Fruit fly (Drosophila melanogaster) whole organism, embryonic: ENCODE results near the gene Hpd.

Experiments used
- Awh ChIP-seq: fragments of 200-800 bp; sonication (Bioruptor generic); IDR thresholded peaks from 2 replicates; pipeline ENCODE4, ENCODE4 v1.3.6; 2022; ENCODE audit warnings: missing biosample characterization, missing genetic modification characterization
- BEAF-32 ChIP-seq: fragments of 200-800 bp; sonication (Bioruptor generic); optimal IDR thresholded peaks from 3 replicates; lab custom pipeline; 2017; ENCODE audit warnings: missing biosample characterization, missing genetic modification characterization, mild to moderate bottlenecking, moderate library complexity, missing genetic modification reagents
- C15 ChIP-seq: fragments of 200-800 bp; sonication (Bioruptor generic); IDR thresholded peaks from 3 replicates; pipeline ENCODE4 v1.3.6; 2022; ENCODE audit warnings: missing biosample characterization, missing genetic modification characterization
- CG11085 ChIP-seq: fragments of 200-800 bp; sonication (Bioruptor generic); IDR thresholded peaks from 2 replicates; pipeline ENCODE4 v1.3.6; 2022; ENCODE audit warnings: missing biosample characterization, missing genetic modification characterization
- CG11398 ChIP-seq: fragments of 200-800 bp; sonication (Bioruptor generic); optimal IDR thresholded peaks from 2 replicates; lab custom pipeline; 2016; ENCODE audit warnings: missing biosample characterization, missing genetic modification characterization
- CG12659 ChIP-seq: fragments of 200-800 bp; sonication (Bioruptor generic); optimal IDR thresholded peaks from 3 replicates; lab custom pipeline; 2017; ENCODE audit warnings: mild to moderate bottlenecking, missing biosample characterization, missing genetic modification reagents, missing genetic modification characterization
- CG14860 ChIP-seq: fragments of 200-800 bp; sonication (Bioruptor generic); IDR thresholded peaks from 3 replicates; pipeline ENCODE4 v1.3.6; 2022; ENCODE audit warnings: missing biosample characterization, missing genetic modification characterization; ENCODE audit not compliant: partially characterized antibody
- CG15514 ChIP-seq: fragments of 200-800 bp; sonication (Bioruptor generic); optimal IDR thresholded peaks from 3 replicates; lab custom pipeline; 2017; ENCODE audit warnings: missing biosample characterization, missing genetic modification characterization, mild to moderate bottlenecking, moderate library complexity, missing genetic modification reagents
- CG18599 ChIP-seq: fragments of 200-800 bp; sonication (Bioruptor generic); optimal IDR thresholded peaks from 3 replicates; lab custom pipeline; 2017; ENCODE audit warnings: missing biosample characterization, missing genetic modification characterization, mild to moderate bottlenecking, moderate library complexity, missing genetic modification reagents
- CG2116 ChIP-seq: fragments of 200-800 bp; sonication (Bioruptor generic); optimal IDR thresholded peaks from 3 replicates; lab custom pipeline; 2018; ENCODE audit warnings: missing biosample characterization, mild to moderate bottlenecking, missing genetic modification characterization
- CG2120 ChIP-seq: fragments of 200-800 bp; sonication (Bioruptor generic); optimal IDR thresholded peaks from 3 replicates; lab custom pipeline; 2016; ENCODE audit warnings: missing biosample characterization, missing genetic modification characterization
- CG2199 ChIP-seq: fragments of 200-800 bp; sonication (Bioruptor generic); IDR thresholded peaks from 3 replicates; pipeline ENCODE4 v1.3.6; 2022; ENCODE audit warnings: missing biosample characterization, missing genetic modification characterization
- CG30020 ChIP-seq: fragments of 200-800 bp; optimal IDR thresholded peaks from 2 replicates; lab custom pipeline; 2019; ENCODE audit warnings: missing biosample characterization, mild to moderate bottlenecking, missing genetic modification characterization, moderate library complexity
- CG4282 ChIP-seq: fragments of 200-800 bp; sonication (Bioruptor generic); optimal IDR thresholded peaks from 2 replicates; lab custom pipeline; 2016; ENCODE audit warnings: missing biosample characterization, missing genetic modification characterization
- CG4820 ChIP-seq: fragments of 200-800 bp; sonication (Bioruptor generic); optimal IDR thresholded peaks from 3 replicates; lab custom pipeline; 2016; ENCODE audit warnings: missing biosample characterization, missing genetic modification characterization
- CG7987 ChIP-seq: fragments of 200-800 bp; sonication (Bioruptor generic); optimal IDR thresholded peaks from 2 replicates; lab custom pipeline; 2018; ENCODE audit warnings: missing biosample characterization, mild to moderate bottlenecking, missing genetic modification characterization, moderate library complexity
- CG8281 ChIP-seq: fragments of 200-800 bp; sonication (Bioruptor generic); optimal IDR thresholded peaks from 2 replicates; lab custom pipeline; 2018; ENCODE audit warnings: missing biosample characterization, mild to moderate bottlenecking, missing genetic modification characterization, moderate library complexity
- CG8359 ChIP-seq: fragments of 200-800 bp; sonication (Bioruptor generic); optimal IDR thresholded peaks from 2 replicates; lab custom pipeline; 2017; ENCODE audit warnings: missing biosample characterization, mild to moderate bottlenecking, missing genetic modification characterization, borderline replicate concordance
- CTCF ChIP-seq: fragments of 200-800 bp; sonication (Bioruptor generic); optimal IDR thresholded peaks from 2 replicates; lab custom pipeline; 2017; ENCODE audit warnings: missing biosample characterization, mild to moderate bottlenecking, missing genetic modification characterization, moderate library complexity
- Dek ChIP-seq: fragments of 200-800 bp; sonication (Bioruptor generic); optimal IDR thresholded peaks from 3 replicates; lab custom pipeline; 2019; ENCODE audit warnings: missing biosample characterization, mild to moderate bottlenecking, missing genetic modification characterization, moderate library complexity
- Dip2 ChIP-seq: fragments of 200-800 bp; sonication (Bioruptor generic); IDR thresholded peaks from 2 replicates; pipeline ENCODE4 v1.3.6; 2022; ENCODE audit warnings: missing biosample characterization, missing genetic modification characterization
- Dp ChIP-seq: fragments of 200-800 bp; sonication (Bioruptor generic); optimal IDR thresholded peaks from 2 replicates; lab custom pipeline; 2018; ENCODE audit warnings: missing biosample characterization, mild to moderate bottlenecking, missing genetic modification characterization, moderate library complexity
- Dref ChIP-seq: fragments of 200-800 bp; sonication (Bioruptor generic); IDR thresholded peaks from 2 replicates; pipeline ENCODE4 v1.3.6; 2022; ENCODE audit warnings: missing biosample characterization, missing genetic modification characterization
- E2f2 ChIP-seq: fragments of 200-800 bp; sonication (Bioruptor generic); IDR thresholded peaks from 2 replicates; pipeline ENCODE4 v1.3.6; 2022; ENCODE audit warnings: missing biosample characterization, missing genetic modification characterization
- HLH4C ChIP-seq: fragments of 200-800 bp; sonication (Bioruptor generic); IDR thresholded peaks from 3 replicates; pipeline ENCODE4 v1.3.6; 2022; ENCODE audit warnings: missing biosample characterization, missing genetic modification characterization; ENCODE audit not compliant: partially characterized antibody
- HmgZ ChIP-seq: fragments of 200-800 bp; sonication (Bioruptor generic); optimal IDR thresholded peaks from 2 replicates; lab custom pipeline; 2018; ENCODE audit warnings: missing biosample characterization, mild to moderate bottlenecking, missing genetic modification characterization
- Hr39 ChIP-seq: fragments of >200 bp; optimal IDR thresholded peaks from 2 replicates; lab custom pipeline; 2017
- MBD-R2 ChIP-seq: fragments of 200-800 bp; sonication (Bioruptor generic); IDR thresholded peaks from 2 replicates; pipeline ENCODE4 v1.3.6; 2022; ENCODE audit warnings: missing biosample characterization, missing genetic modification characterization
- MESR4 ChIP-seq: fragments of 200-800 bp; sonication (Bioruptor generic); optimal IDR thresholded peaks from 2 replicates; lab custom pipeline; 2018; ENCODE audit warnings: missing biosample characterization, mild to moderate bottlenecking, missing genetic modification characterization, moderate library complexity
- Pdp1 ChIP-seq, 2 experiments: fragments of 200-800 bp; sonication (Bioruptor generic); optimal IDR thresholded peaks; 3 replicates each; lab custom pipeline; 2016; ENCODE audit warnings: missing biosample characterization in 2 of 2, missing genetic modification characterization in 2 of 2, mild to moderate bottlenecking in 1 of 2, moderate library complexity in 1 of 2
- Poxn ChIP-seq: fragments of 200-800 bp; sonication (Bioruptor generic); IDR thresholded peaks from 2 replicates; pipeline ENCODE4 v1.3.6; 2022; ENCODE audit warnings: missing biosample characterization, missing genetic modification characterization
- Scr ChIP-seq: fragments of 200-800 bp; sonication (Bioruptor generic); IDR thresholded peaks from 2 replicates; pipeline ENCODE4 v1.3.6; 2022; ENCODE audit warnings: missing biosample characterization, missing genetic modification characterization; ENCODE audit not compliant: partially characterized antibody
- Sox102F ChIP-seq: fragments of 200-800 bp; sonication (Bioruptor generic); optimal IDR thresholded peaks from 2 replicates; lab custom pipeline; 2018; ENCODE audit warnings: missing biosample characterization, mild to moderate bottlenecking, missing genetic modification characterization, moderate library complexity
- Sry-δ ChIP-seq: fragments of 200-800 bp; sonication (Bioruptor generic); optimal IDR thresholded peaks from 2 replicates; lab custom pipeline; 2016; ENCODE audit warnings: missing biosample characterization, missing genetic modification characterization
- YL-1 ChIP-seq: fragments of 200-800 bp; sonication (Bioruptor generic); optimal IDR thresholded peaks from 3 replicates; lab custom pipeline; 2017; ENCODE audit warnings: missing biosample characterization, mild to moderate bottlenecking, missing genetic modification characterization
- ato ChIP-seq: fragments of 200-800 bp; sonication (Bioruptor generic); IDR thresholded peaks from 2 replicates; pipeline ENCODE4 v1.3.6; 2022; ENCODE audit warnings: missing biosample characterization, missing genetic modification characterization; ENCODE audit not compliant: partially characterized antibody
- corto ChIP-seq: fragments of 200-800 bp; sonication (Bioruptor generic); optimal IDR thresholded peaks from 2 replicates; lab custom pipeline; 2016; ENCODE audit warnings: missing biosample characterization, mild to moderate bottlenecking, missing genetic modification characterization, moderate library complexity
- crol ChIP-seq: fragments of 200-800 bp; sonication (Bioruptor generic); IDR thresholded peaks from 2 replicates; pipeline ENCODE4 v1.3.6; 2022; ENCODE audit warnings: missing biosample characterization, missing genetic modification characterization
- dm ChIP-seq: fragments of 200-800 bp; sonication (Bioruptor generic); optimal IDR thresholded peaks from 3 replicates; lab custom pipeline; 2016; ENCODE audit warnings: missing biosample characterization, missing genetic modification characterization
- dmrt11E ChIP-seq: fragments of 200-800 bp; sonication (Bioruptor generic); optimal IDR thresholded peaks from 3 replicates; lab custom pipeline; 2018; ENCODE audit warnings: missing biosample characterization, mild to moderate bottlenecking, missing genetic modification characterization, moderate library complexity
- fd64A ChIP-seq: fragments of 200-800 bp; sonication (Bioruptor generic); optimal IDR thresholded peaks from 3 replicates; lab custom pipeline; 2018; ENCODE audit warnings: missing biosample characterization, mild to moderate bottlenecking, missing genetic modification characterization
- hbn ChIP-seq: fragments of 200-800 bp; sonication (Bioruptor generic); IDR thresholded peaks from 2 replicates; pipeline ENCODE4 v1.3.6; 2022; ENCODE audit warnings: missing biosample characterization, missing genetic modification characterization; ENCODE audit not compliant: partially characterized antibody
- her ChIP-seq: fragments of 200-800 bp; sonication (Bioruptor generic); optimal IDR thresholded peaks from 2 replicates; lab custom pipeline; 2016; ENCODE audit warnings: missing biosample characterization, missing genetic modification characterization
- jing ChIP-seq: fragments of 200-800 bp; sonication (Bioruptor generic); optimal IDR thresholded peaks from 2 replicates; lab custom pipeline; 2018; ENCODE audit warnings: missing biosample characterization, mild to moderate bottlenecking, missing genetic modification characterization
- lab ChIP-seq: fragments of 200-800 bp; sonication (Bioruptor generic); optimal IDR thresholded peaks from 3 replicates; lab custom pipeline; 2017; ENCODE audit warnings: missing biosample characterization, missing genetic modification characterization, mild to moderate bottlenecking, moderate library complexity, missing genetic modification reagents
- onecut ChIP-seq: fragments of 200-800 bp; sonication (Bioruptor generic); IDR thresholded peaks from 2 replicates; pipeline ENCODE4 v1.3.6; 2022; ENCODE audit warnings: missing biosample characterization, missing genetic modification characterization
- sens ChIP-seq: fragments of 200-800 bp; sonication (Bioruptor generic); peaks from one replicate; lab custom pipeline; 2016; ENCODE audit warnings: missing biosample characterization, missing genetic modification characterization
- slou ChIP-seq: fragments of 200-800 bp; sonication (Bioruptor generic); optimal IDR thresholded peaks from 3 replicates; lab custom pipeline; 2016; ENCODE audit warnings: missing biosample characterization, missing genetic modification characterization
- sug ChIP-seq: fragments of 200-800 bp; optimal IDR thresholded peaks from 2 replicates; lab custom pipeline; 2019; ENCODE audit warnings: missing biosample characterization, mild to moderate bottlenecking, missing genetic modification characterization, moderate library complexity
- tap ChIP-seq: fragments of 200-800 bp; optimal IDR thresholded peaks from 3 replicates; lab custom pipeline; 2019; ENCODE audit warnings: missing biosample characterization, mild to moderate bottlenecking, missing genetic modification characterization, moderate library complexity
- tna ChIP-seq: fragments of 200-800 bp; sonication (Bioruptor generic); IDR thresholded peaks from 2 replicates; pipeline ENCODE4 v1.3.6; 2022; ENCODE audit warnings: missing biosample characterization, missing genetic modification characterization; ENCODE audit not compliant: partially characterized antibody

Hpd gene

dm6 chr3L:20393357-20393756 is 46.3 kb downstream of the Hpd start, which contains the start of gene CG33969 (continued):
- no peak for TF ChIP-seq dm (GFP tag; lab: Kevin White, UChicago)
- TF ChIP-seq Sry-δ (GFP tag; lab: Kevin White, UChicago): peak; percentile 40
- peak; percentile 70 for TF ChIP-seq sens (GFP tag; lab: Kevin White, UChicago)
- TF ChIP-seq CG12659 (GFP tag; lab: Kevin White, UChicago): peak; percentile 22
- TF ChIP-seq Hr39: no peak
- TF ChIP-seq MESR4 (GFP tag; lab: Kevin White, UChicago): peak; percentile 57
- no peak for TF ChIP-seq CG18599 (GFP tag; lab: Kevin White, UChicago)
- TF ChIP-seq E2f2 (GFP tag; lab: Robert Waterston, UW): peak; percentile 37; the same call in 1 of the 2 replicates
- no peak for TF ChIP-seq CG4282 (GFP tag; lab: Kevin White, UChicago)
- TF ChIP-seq CG2116: peak; percentile 82
- peak; percentile 63 for TF ChIP-seq MBD-R2
- TF ChIP-seq Scr (GFP tag; lab: Robert Waterston, UW): peak; percentile 55; the same call in 1 of the 2 replicates
- TF ChIP-seq her (GFP tag; lab: Kevin White, UChicago): peak; percentile 37
- TF ChIP-seq CG2120 (GFP tag; lab: Kevin White, UChicago): peak; percentile 16
- 0 out of 3 replicates have a peak, but pooled peaks have one; percentile 11 for TF ChIP-seq CG2199
- peak; percentile 32; the same call in 1 of the 2 replicates for TF ChIP-seq hbn (GFP tag; lab: Robert Waterston, UW)
- TF ChIP-seq CG8281 (tag; lab: Kevin White, UChicago): no peak
- no peak for TF ChIP-seq jing (GFP tag; lab: Kevin White, UChicago)
- peak; percentile 3 for TF ChIP-seq lab
- peak; percentile 2 for TF ChIP-seq sug (tag; lab: Kevin White, UChicago)
- TF ChIP-seq Dp (GFP tag; lab: Kevin White, UChicago): peak; percentile 44
- TF ChIP-seq BEAF-32 (GFP tag; lab: Kevin White, UChicago): peak; percentile 58
- TF ChIP-seq tap (tag; lab: Kevin White, UChicago): no peak
- TF ChIP-seq Pdp1 (GFP tag; optimal IDR thresholded peaks at IDR 0.05; lab: Kevin White, UChicago): peak in 1 of 2 experiments; percentile 46
- 0 out of 2 replicates have a peak, but pooled peaks have one; percentile 26 for TF ChIP-seq ato (GFP tag; lab: Robert Waterston, UW)
- peak; percentile 28 for TF ChIP-seq HmgZ (tag; lab: Kevin White, UChicago)
- TF ChIP-seq CG15514 (GFP tag; lab: Kevin White, UChicago): peak; percentile 42
- TF ChIP-seq Poxn: no peak
- TF ChIP-seq CG14860 (GFP tag; lab: Robert Waterston, UW): no peak
- TF ChIP-seq C15 (GFP tag; lab: Robert Waterston, UW): no peak
- TF ChIP-seq YL-1 (GFP tag; lab: Kevin White, UChicago): peak; percentile 58
- peak; percentile 92 for TF ChIP-seq onecut (GFP tag; lab: Robert Waterston, UW)
- no peak for TF ChIP-seq fd64A (GFP tag; lab: Kevin White, UChicago)
- peak; percentile 14; the same call in 1 of the 3 replicates for TF ChIP-seq HLH4C (GFP tag; lab: Robert Waterston, UW)
- TF ChIP-seq CG30020 (tag; lab: Kevin White, UChicago): peak; percentile 9
- no peak for TF ChIP-seq dmrt11E (tag; lab: Kevin White, UChicago)
- TF ChIP-seq Awh (GFP tag; lab: Robert Waterston, UW): no peak

dm6 chr3L:20388983-20389382 is 50.7 kb downstream of the Hpd start:
- TF ChIP-seq Dref (GFP tag; lab: Robert Waterston, UW): no peak
- TF ChIP-seq CG4820 (GFP tag; lab: Kevin White, UChicago): no peak
- no peak for TF ChIP-seq CG11085
- TF ChIP-seq Sox102F (GFP tag; lab: Kevin White, UChicago): peak; percentile 28
- peak; percentile 45 for TF ChIP-seq Dek (tag; lab: Kevin White, UChicago)
- TF ChIP-seq Dip2 (GFP tag; lab: Robert Waterston, UW): no peak
- no peak for TF ChIP-seq CTCF (GFP tag; lab: Kevin White, UChicago)
- peak; percentile 28 for TF ChIP-seq CG7987 (GFP tag; lab: Kevin White, UChicago)
- no peak for TF ChIP-seq CG11398 (GFP tag; lab: Kevin White, UChicago)
- no peak for TF ChIP-seq CG8359 (GFP tag; lab: Kevin White, UChicago)
- TF ChIP-seq slou (GFP tag; lab: Kevin White, UChicago): no peak
- no peak for TF ChIP-seq corto (GFP tag; lab: Kevin White, UChicago)
- TF ChIP-seq tna (GFP tag; lab: Robert Waterston, UW): no peak
- TF ChIP-seq crol (GFP tag; lab: Robert Waterston, UW): no peak
